Worm (Caenorhabditis elegans): Measurements from ENCODE around the gene Y54F10BM.13.

Gene Y54F10BM.13

ce11 chrIII:2290222-2290938, 40.5 kb downstream of the Y54F10BM.13 start:
- TF ChIP-seq B0261.1 (tag; optimal IDR thresholded peaks at IDR 0.05) (peak; percentile 62), rpc-1 (optimal IDR thresholded peaks at IDR 0.05) (peak; percentile 26), rpc-1 (tag; optimal IDR thresholded peaks at IDR 0.05) (peak; percentile 67), lin-26 (GFP tag; IDR thresholded peaks at IDR 0.05) (peak; percentile 65; the same call in 1 of the 2 replicates), hmg-1.2 (GFP tag; IDR thresholded peaks at IDR 0.05) (peak; percentile 29; the same call in 1 of the 2 replicates), mcd-1 (GFP tag; IDR thresholded peaks at IDR 0.05) (0 out of 2 replicates have a peak, but pooled peaks have one; percentile 13), lsl-1 (GFP tag; optimal IDR thresholded peaks at IDR 0.05) (peak; percentile 7), tbp1 (GFP tag; optimal IDR thresholded peaks at IDR 0.05) (peak; percentile 82)

ce11 chrIII:2288261-2288660, 42.6 kb downstream of the Y54F10BM.13 start:
- TF ChIP-seq F23B12.7 (tag; optimal IDR thresholded peaks at IDR 0.05; ENCODE audit: insufficient read depth) (no peak), B0336.3 (GFP tag; IDR thresholded peaks at IDR 0.05) (no peak), attf-5 (GFP tag; optimal IDR thresholded peaks at IDR 0.05) (no peak)

ce11 chrIII:2283341-2283847, 47.5 kb downstream of the Y54F10BM.13 start:
- TF ChIP-seq repo-1 (tag; optimal IDR thresholded peaks at IDR 0.05) (no peak), dox-1 (GFP tag; IDR thresholded peaks at IDR 0.05) (no peak), Y95B8A.8 (GFP tag; IDR thresholded peaks at IDR 0.05) (no peak), Y53G8AR.9 (GFP tag; conservative IDR thresholded peaks at IDR 0.05) (no peak)

- TF ChIP-seq hlh-26 (GFP tag; conservative IDR thresholded peaks at IDR 0.05): no peak
- no peak for TF ChIP-seq F49E8.2 (tag; optimal IDR thresholded peaks at IDR 0.05; ENCODE audit: insufficient read depth)
- no peak for TF ChIP-seq rcor-1 (GFP tag; IDR thresholded peaks at IDR 0.05)
- TF ChIP-seq egl-18 (GFP tag; IDR thresholded peaks at IDR 0.05): no peak
- no peak for TF ChIP-seq ceh-58 (GFP tag; IDR thresholded peaks at IDR 0.05)
- TF ChIP-seq T07F8.4 (tag; optimal IDR thresholded peaks at IDR 0.05): no peak
- no peak for TF ChIP-seq lin-54 (GFP tag; optimal IDR thresholded peaks at IDR 0.05)
- no peak for TF ChIP-seq ets-4 (GFP tag; optimal IDR thresholded peaks at IDR 0.05)
- no peak for TF ChIP-seq Y53G8AR.9 (GFP tag; conservative IDR thresholded peaks at IDR 0.05)
- no peak for TF ChIP-seq snpc-1.3 (tag; optimal IDR thresholded peaks at IDR 0.05; ENCODE audit: insufficient read depth)
- TF ChIP-seq nfya-1 (tag; optimal IDR thresholded peaks at IDR 0.05; ENCODE audit: borderline replicate concordance, insufficient read depth): no peak
These were observed 48.6 kb downstream of the Y54F10BM.13 start, which contains the start of gene Y54F10BM.3 for ce11 chrIII:2281975-2282957. Gene Y54F10BM.3 (plus strand): TSS chrIII:2282025.

ce11 chrIII:2280569-2280968, 50.3 kb downstream of the Y54F10BM.13 start, which contains the start of gene Y54F10BM.22:
Gene Y54F10BM.22 (plus strand): TSS chrIII:2280899.
- TF ChIP-seq attf-3 (GFP tag; conservative IDR thresholded peaks at IDR 0.05): no peak
- TF ChIP-seq ztf-18 (tag; optimal IDR thresholded peaks at IDR 0.05): no peak
- no peak for TF ChIP-seq hsf-1 (GFP tag; IDR thresholded peaks at IDR 0.05)
- no peak for TF ChIP-seq madf-10 (tag; optimal IDR thresholded peaks at IDR 0.05)
- TF ChIP-seq efl-1 (GFP tag; optimal IDR thresholded peaks at IDR 0.05): no peak
- no peak for TF ChIP-seq tbp1 (GFP tag; optimal IDR thresholded peaks at IDR 0.05)
- no peak for TF ChIP-seq tlf-1 (GFP tag; optimal IDR thresholded peaks at IDR 0.05)
- no peak for TF ChIP-seq repo-1 (tag; optimal IDR thresholded peaks at IDR 0.05)
- TF ChIP-seq C17E4.6 (GFP tag; IDR thresholded peaks at IDR 0.05): no peak
- no peak for TF ChIP-seq Y67H2A.10 (GFP tag; conservative IDR thresholded peaks at IDR 0.05)
- no peak for TF ChIP-seq lag-1 (GFP tag; IDR thresholded peaks at IDR 0.05)
- no peak for TF ChIP-seq C06A6.2 (GFP tag; conservative IDR thresholded peaks at IDR 0.05)
